Fruit fly (Drosophila melanogaster): ENCODE data around the gene CG5555.

Gene CG5555

DNA sequence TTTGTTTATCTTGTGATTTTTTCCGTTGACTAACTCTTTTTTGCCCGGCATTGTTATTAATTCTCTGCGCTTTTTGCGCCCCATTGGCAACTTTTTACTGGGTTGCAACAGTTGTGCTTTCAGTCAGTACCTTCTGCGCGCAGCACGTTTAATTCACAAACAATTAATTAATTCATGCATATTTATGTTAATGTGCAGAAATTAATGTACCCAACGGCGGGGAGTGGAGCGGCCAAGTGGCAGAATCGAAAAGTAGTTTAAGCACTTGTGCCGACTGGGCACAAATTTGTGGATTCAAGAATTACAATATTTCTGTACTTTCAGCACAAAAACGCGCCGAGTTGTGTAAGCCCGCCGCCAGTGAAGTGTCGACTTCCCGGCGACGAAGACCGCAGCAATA lies 12.8 kb downstream of the CG5555 start:
- peak; percentile 60 for TF ChIP-seq CG17801 (GFP tag; optimal IDR thresholded peaks at IDR 0.05; ENCODE audit: partially characterized antibody)

DNA sequence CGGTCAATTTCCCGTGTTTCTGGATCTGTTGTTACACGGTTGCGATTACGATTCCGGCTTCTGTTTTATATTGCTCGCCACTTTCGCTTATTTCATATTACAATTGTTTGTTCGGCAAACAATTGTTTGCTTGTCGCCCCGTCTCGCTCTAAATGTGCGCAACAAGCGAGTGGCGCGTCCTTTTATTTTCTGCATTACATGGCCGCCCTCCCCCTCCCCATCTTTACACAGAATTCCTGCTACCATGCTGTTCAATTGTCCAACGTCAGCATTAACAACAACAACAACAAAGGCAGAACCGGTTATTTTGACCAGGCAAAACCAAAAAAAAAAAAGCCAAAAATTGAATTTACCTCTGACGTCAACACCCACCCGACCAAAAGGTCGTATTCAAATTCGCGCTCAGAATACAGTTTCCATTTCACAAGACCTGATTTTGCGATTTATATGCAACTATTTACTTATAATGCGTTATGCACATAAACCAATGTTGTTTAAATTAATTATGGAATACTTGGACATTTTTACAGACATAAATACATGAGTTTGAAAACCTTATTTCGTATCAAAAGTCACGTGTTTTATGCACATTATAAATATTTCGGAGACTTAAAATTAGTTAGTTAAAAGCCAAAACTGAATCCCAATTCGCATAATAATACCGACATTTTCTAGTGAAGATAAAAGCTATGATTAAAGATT lies 14.1 kb downstream of the CG5555 start:
- no peak for TF ChIP-seq CG17801 (GFP tag; optimal IDR thresholded peaks at IDR 0.05; ENCODE audit: partially characterized antibody)

DNA sequence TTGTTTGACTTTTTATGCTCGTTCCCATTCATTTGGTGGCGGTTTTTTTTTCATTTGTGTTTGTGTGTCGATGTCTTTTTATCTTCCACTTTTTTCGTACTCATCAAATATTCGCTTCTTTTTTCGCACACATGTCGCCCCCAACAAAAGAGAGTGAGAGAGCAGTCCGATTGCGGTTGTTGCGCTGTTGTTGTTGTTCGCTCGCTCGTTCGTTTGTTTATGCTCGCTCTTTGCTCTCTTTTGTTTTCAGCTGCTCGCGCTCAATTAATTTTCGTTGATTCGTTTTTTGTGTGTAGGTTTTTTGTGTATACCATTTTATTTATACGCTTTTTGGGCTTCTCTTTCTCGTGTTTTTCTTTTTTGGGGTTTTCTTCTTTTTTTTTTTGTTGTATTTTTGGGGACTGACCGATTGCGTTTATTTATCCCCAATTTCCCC lies 14.7 kb downstream of the CG5555 start:
- peak; percentile 75 for TF ChIP-seq CG17801 (GFP tag; optimal IDR thresholded peaks at IDR 0.05; ENCODE audit: partially characterized antibody)

DNA sequence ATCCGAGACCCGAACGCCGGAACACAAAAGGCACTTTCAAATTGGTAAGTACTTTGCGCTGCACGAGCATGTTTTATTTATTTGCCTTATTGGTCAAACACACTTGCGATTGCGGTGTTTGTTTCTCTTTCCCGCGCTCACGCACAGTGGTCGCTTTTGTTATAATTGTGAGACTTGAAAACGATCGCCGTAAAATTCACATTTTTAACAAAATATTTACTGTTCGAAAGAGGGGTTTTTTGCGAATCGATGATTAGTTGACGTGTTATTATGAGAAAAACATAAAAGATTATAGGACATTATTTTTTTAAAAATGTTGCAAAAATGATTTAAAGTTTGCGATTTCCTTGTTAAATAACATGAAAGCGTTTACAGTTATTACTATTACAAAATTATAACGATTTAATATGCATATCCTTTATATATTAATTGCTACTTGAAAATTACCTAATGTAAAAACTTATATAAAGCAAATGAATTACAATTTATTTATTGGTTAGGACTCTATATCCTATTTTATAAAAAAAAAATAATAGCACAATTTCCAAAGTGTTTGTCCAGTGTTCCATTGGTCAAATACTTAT lies 15.4 kb downstream of the CG5555 start:
- peak; percentile 3 for TF ChIP-seq CG17801 (GFP tag; optimal IDR thresholded peaks at IDR 0.05; ENCODE audit: partially characterized antibody)

DNA sequence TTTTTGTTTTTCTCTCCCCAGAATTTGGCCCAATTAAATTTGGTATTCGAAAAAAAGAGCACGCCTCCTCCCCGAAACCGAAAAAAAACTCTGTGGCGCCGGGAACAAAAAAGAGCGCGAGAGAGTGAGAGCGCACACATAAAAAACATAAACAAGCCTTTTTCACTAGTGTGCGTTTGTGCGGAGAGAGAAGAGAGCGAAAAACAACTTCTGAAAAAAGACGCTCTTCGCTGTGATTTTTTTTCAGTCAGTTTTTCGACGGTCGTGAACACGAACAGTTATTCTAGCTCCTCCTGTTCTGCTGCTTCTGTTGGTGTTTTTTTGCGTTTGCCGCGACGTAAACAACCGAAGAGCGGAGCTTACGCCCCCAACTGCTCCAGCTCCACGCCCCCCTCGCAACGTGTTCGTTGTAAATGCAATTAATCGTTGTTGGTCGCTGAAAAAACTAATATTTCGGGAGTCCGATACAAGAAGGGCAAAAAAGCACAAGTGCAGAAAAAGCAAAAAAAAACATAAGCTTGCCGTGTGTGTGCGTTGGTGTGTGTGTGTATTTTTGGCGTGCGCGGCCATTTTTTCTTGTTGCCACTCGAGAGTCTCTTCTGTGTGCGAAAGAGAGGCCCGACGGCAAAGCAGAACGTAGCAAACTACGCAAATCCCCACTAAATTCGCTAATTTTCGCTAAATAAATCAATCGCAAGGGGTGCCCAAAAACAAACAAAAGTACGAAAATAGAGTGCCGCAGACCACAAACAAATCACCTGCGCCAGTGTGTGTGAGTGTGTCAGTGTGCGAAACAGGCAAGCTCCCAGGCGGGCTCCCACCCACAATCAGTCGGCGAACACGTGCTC lies 16.1 kb downstream of the CG5555 start, which contains the start of gene sqz:
Gene sqz, plus strand, starts transcription at position 240 of the 848 bp plus-strand sequence.
- peak; percentile 83 for TF ChIP-seq CG17801 (GFP tag; optimal IDR thresholded peaks at IDR 0.05; ENCODE audit: partially characterized antibody)

DNA sequence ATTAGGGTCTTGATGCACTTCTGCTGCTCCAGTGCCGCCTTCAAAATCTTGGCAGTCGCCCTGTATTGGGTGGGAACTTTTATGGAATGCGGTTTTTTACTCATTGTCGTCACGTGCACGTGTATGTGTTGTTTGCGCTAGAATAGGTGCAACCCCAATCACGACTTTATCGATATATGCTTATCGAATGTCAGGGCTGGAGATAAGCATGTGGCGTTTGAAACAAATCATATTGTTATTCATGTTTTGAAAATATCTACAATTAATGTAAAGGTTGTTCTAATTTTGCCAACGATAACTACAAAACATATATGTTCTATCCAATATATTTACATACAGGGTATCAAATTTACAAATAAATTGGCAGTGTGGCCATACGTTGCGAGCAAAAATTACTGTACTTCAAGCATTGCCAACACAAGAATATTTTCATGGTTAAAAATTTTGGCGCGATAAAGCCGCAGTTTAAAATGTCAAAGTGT lies 18.2 kb downstream of the CG5555 start, which contains the start of the genes CG42359 and Nsun5:
Gene CG42359, minus strand, starts transcription at position 166 of the 482 bp plus-strand sequence.
Gene Nsun5, minus strand, starts transcription at position 166 of the 482 bp plus-strand sequence.
- TF ChIP-seq CG17801 (GFP tag; optimal IDR thresholded peaks at IDR 0.05; ENCODE audit: partially characterized antibody), result peak; percentile 87

DNA sequence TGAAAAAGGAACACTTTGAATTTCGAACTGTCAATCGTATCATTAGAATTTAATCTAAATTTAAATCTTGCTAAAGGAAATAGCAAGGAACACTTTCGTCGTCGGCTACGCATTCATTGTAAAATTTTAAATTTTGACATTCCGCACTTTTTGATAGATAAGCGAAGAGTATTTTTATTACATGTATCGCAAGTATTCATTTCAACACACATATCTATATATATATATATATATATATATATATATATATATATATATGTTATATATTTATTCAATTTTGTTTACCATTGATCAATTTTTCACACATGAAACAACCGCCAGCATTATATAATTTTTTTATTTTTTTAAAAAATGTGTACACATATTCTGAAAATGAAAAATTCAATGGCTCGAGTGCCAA lies 20.6 kb downstream of the CG5555 start, which contains the start of gene CG11779:
Gene CG11779, minus strand, starts transcription at position 101 of the 400 bp plus-strand sequence.
- TF ChIP-seq CG17801 (GFP tag; optimal IDR thresholded peaks at IDR 0.05; ENCODE audit: partially characterized antibody), result no peak

DNA sequence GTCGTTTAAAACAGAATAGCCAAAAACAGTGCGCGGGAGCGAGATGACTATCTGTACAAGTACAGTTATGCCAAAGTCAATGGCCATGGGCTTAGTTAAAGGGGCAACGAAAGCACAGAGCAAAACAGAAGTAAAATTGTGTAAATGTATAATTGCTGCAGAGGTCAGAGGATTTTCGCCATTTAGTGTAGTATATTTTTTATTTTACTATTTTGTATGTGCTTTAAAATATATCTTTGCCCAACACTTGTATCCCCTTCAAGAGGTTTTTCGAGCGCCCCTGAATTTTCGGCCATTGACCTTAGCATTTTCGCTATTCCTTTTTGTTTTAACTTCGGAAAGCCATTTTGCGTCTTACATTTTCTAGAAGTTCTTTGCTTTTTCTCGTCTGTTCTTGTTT lies 22.3 kb downstream of the CG5555 start:
- peak; percentile 86 for TF ChIP-seq CG17801 (GFP tag; optimal IDR thresholded peaks at IDR 0.05; ENCODE audit: partially characterized antibody)

DNA sequence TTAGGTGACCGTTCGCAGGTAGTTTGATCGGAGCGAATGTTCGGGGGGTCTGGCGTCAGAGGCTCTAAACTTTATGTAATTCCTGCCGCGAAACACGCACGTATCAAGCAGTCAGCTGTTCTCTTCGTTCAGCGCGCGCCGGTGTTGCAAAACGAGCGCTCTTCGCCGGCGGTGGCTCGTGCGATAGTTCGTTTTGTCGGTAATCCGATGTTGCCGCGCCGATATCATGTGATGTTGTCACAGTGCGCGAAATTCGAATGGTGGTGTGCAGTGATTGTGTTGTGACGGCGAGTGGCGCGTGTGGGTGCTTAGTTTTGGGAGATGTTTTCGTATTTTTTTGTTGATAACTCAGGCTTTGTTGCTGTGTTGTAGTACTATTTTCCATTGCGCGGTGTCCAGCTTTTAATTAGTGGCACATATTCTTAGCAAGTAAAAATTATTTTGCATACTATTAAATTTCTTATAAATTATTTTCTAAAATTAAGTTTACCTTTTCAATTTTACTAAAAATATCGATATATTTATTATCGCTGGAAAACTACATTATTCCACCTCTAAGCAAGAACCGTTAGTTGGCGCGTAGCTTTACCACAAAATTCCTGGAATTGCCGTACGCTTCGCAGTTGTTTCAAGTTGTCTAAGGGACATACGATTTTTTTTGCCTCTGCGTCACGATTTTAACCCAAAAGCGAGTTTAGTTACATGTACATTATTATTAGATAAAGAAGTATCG lies 23.5 kb downstream of the CG5555 start, which contains the start of gene nanos:
Gene nanos, plus strand, starts transcription at position 569 of the 733 bp plus-strand sequence.
- peak; percentile 38 for TF ChIP-seq CG17801 (GFP tag; optimal IDR thresholded peaks at IDR 0.05; ENCODE audit: partially characterized antibody)

DNA sequence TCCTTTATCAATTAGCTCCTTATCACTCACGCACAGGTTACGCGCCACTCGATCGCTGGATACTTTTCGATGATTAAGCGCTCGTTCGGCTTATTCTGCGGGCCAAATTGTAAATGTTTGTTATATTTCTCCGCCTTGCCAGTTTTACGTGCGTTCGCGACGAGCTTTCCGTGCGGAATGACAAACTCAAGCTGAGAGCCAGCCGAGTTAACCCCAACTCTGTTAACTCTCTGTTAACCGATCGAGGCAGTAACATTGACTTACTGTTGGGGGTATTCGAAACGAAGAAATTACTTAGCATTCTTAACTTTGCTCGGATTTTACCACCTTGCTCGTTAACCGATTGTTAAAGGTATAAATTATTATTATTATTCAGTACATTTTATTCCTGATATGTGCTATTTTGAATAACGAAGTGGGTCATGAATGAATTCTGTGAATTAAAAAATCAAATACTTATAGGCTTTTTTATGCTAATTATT lies 26.8 kb downstream of the CG5555 start, which contains the start of gene CG5835:
Gene CG5835, minus strand, starts transcription at position 185 of the 482 bp plus-strand sequence.
- peak; percentile 50 for TF ChIP-seq CG17801 (GFP tag; optimal IDR thresholded peaks at IDR 0.05; ENCODE audit: partially characterized antibody)

DNA sequence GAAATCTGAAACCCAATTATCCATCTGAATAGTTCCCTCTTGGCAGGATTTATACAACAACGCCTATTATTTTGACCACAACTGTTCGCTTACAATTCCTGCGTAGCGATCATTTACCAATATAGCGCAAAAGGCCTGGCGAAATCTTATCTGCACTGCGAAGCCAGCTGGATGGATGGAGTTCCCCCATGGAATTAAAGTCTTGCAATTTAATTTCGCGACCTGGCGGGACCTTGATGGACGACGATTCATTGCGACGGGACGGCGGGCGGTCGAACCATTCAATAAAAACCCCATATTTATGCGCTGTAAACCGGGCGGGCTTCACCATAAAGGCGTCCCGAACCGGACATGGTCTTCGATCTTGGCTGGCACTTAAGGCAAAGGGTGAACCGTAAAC lies 27.5 kb downstream of the CG5555 start:
- no peak for TF ChIP-seq CG17801 (GFP tag; optimal IDR thresholded peaks at IDR 0.05; ENCODE audit: partially characterized antibody)

DNA sequence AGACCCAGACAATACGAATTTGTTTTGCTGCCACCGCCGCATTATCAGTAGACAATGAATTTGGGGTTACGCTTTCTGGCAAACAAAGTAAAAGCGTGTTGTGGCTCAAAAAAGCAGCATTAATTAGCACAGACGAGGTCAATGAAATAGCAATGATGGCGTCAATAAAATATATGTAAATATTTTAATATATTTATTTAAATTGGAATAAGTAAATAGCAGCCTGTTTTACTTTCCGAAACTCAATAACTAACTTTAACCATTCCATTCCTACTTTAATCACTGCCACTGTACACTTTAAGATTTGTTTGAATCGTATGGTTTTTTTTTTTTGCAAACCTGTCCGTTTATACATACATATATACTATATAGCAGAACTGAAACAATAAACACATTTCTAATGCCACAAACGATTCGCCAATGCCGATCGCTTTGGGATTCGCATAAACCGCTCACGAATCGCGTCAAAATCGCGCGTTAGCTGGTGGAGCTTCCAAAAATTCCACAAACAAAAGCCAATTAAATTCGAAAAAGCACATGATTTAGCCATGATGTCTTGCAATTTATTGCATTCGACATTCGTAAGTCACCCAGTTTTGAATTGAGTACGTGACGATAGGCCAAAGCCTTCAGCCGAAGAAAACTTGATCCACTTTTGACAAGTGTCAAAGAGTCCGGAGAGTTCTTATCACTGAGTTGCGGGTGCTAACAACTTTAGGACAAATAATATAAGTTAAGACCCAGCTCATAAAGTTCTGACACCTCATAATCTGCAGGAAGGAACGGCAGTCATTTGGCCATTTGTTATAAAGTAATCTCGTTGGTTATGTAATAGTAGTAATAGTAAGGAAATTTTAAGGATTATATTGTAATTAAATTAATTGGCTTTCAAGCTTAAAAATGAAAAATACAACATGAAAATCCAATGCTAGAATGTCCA lies 28.2 kb downstream of the CG5555 start:
- TF ChIP-seq CG17801 (GFP tag; optimal IDR thresholded peaks at IDR 0.05; ENCODE audit: partially characterized antibody), result no peak

All from ovary, adult (tissue).